Fruit fly (Drosophila melanogaster) whole organism, embryonic: ENCODE measurements around the gene CG9372.

Experiments
- ATbp ChIP-seq: fragments of 200-800 bp; sonication (Bioruptor generic); optimal IDR thresholded peaks from 2 replicates; lab custom pipeline; 2017; ENCODE audit warnings: missing biosample characterization, mild to moderate bottlenecking, missing genetic modification characterization, missing genetic modification reagents
- Antp ChIP-seq: fragments of 200-800 bp; sonication (Bioruptor generic); optimal IDR thresholded peaks from 3 replicates; lab custom pipeline; 2016; ENCODE audit warnings: missing biosample characterization, missing genetic modification characterization
- CG10543 ChIP-seq: fragments of 200-800 bp; sonication (Bioruptor generic); optimal IDR thresholded peaks from 3 replicates; lab custom pipeline; 2017; ENCODE audit warnings: missing biosample characterization, mild to moderate bottlenecking, missing genetic modification characterization, moderate library complexity
- CG11456 ChIP-seq: fragments of 200-800 bp; sonication (Bioruptor generic); IDR thresholded peaks from 3 replicates; pipeline ENCODE4 v1.3.6; 2022; ENCODE audit warnings: missing biosample characterization, missing genetic modification characterization
- CG12071 ChIP-seq: fragments of 200-800 bp; sonication (Bioruptor generic); optimal IDR thresholded peaks from 3 replicates; lab custom pipeline; 2018; ENCODE audit warnings: missing biosample characterization, mild to moderate bottlenecking, missing genetic modification characterization
- CG12104 ChIP-seq: fragments of 200-800 bp; sonication (Bioruptor generic); optimal IDR thresholded peaks from 3 replicates; lab custom pipeline; 2016; ENCODE audit warnings: missing biosample characterization, missing genetic modification characterization
- CG15011 ChIP-seq: fragments of 200-800 bp; sonication (Bioruptor generic); optimal IDR thresholded peaks from 3 replicates; lab custom pipeline; 2018; ENCODE audit warnings: missing biosample characterization, mild to moderate bottlenecking, missing genetic modification characterization
- CG16813 ChIP-seq: fragments of 200-800 bp; sonication (Bioruptor generic); IDR thresholded peaks from 3 replicates; pipeline ENCODE4 v1.3.6; 2022; ENCODE audit warnings: missing biosample characterization, missing genetic modification characterization; ENCODE audit not compliant: partially characterized antibody
- CG16815 ChIP-seq: fragments of 200-800 bp; sonication (Bioruptor generic); optimal IDR thresholded peaks from 3 replicates; lab custom pipeline; 2017; ENCODE audit warnings: missing biosample characterization, mild to moderate bottlenecking, missing genetic modification characterization
- CG1792 ChIP-seq: fragments of 200-800 bp; sonication (Bioruptor generic); optimal IDR thresholded peaks from 2 replicates; lab custom pipeline; 2016; ENCODE audit warnings: missing biosample characterization, missing genetic modification characterization
- CG31441 ChIP-seq: fragments of 200-800 bp; sonication (Bioruptor generic); IDR thresholded peaks from 2 replicates; pipeline ENCODE4 v1.3.6; 2022; ENCODE audit warnings: missing biosample characterization, missing genetic modification characterization
- CG32532 ChIP-seq: fragments of 200-800 bp; sonication (Bioruptor generic); IDR thresholded peaks from 2 replicates; pipeline ENCODE4 v1.3.6; 2022; ENCODE audit warnings: missing biosample characterization, missing genetic modification characterization
- CG4820 ChIP-seq: fragments of 200-800 bp; sonication (Bioruptor generic); optimal IDR thresholded peaks from 3 replicates; lab custom pipeline; 2016; ENCODE audit warnings: missing biosample characterization, missing genetic modification characterization
- CG6175 ChIP-seq: fragments of 200-800 bp; sonication (Bioruptor generic); IDR thresholded peaks from 3 replicates; pipeline ENCODE4 v1.3.6; 2022; ENCODE audit warnings: missing biosample characterization, missing genetic modification characterization
- CG7556 ChIP-seq: fragments of 200-800 bp; sonication (Bioruptor generic); optimal IDR thresholded peaks from 2 replicates; lab custom pipeline; 2017; ENCODE audit warnings: missing biosample characterization, mild to moderate bottlenecking, missing genetic modification characterization
- CG8388 ChIP-seq: fragments of 200-800 bp; sonication (Bioruptor generic); optimal IDR thresholded peaks from 2 replicates; lab custom pipeline; 2019; ENCODE audit warnings: missing biosample characterization, mild to moderate bottlenecking, missing genetic modification characterization, moderate library complexity
- CG8924 ChIP-seq: fragments of 200-800 bp; optimal IDR thresholded peaks from 3 replicates; lab custom pipeline; 2019; ENCODE audit warnings: missing biosample characterization, mild to moderate bottlenecking, missing genetic modification characterization, moderate library complexity
- CG9215 ChIP-seq: fragments of 200-800 bp; sonication (Bioruptor generic); IDR thresholded peaks from 2 replicates; pipeline ENCODE4 v1.3.6; 2022; ENCODE audit warnings: missing biosample characterization, missing genetic modification characterization
- CG9609 ChIP-seq: fragments of 200-800 bp; sonication (Bioruptor generic); optimal IDR thresholded peaks from 3 replicates; lab custom pipeline; 2016; ENCODE audit warnings: missing biosample characterization, missing genetic modification characterization
- CoRest ChIP-seq: fragments of 200-800 bp; sonication (Bioruptor generic); optimal IDR thresholded peaks from 3 replicates; lab custom pipeline; 2018; ENCODE audit warnings: missing biosample characterization, mild to moderate bottlenecking, missing genetic modification characterization, moderate library complexity
- D19B ChIP-seq: fragments of 200-800 bp; sonication (Bioruptor generic); optimal IDR thresholded peaks from 2 replicates; lab custom pipeline; 2017; ENCODE audit warnings: missing biosample characterization, mild to moderate bottlenecking, missing genetic modification characterization
- Doc3 ChIP-seq: fragments of 200-800 bp; sonication (Bioruptor generic); IDR thresholded peaks from 3 replicates; pipeline ENCODE4 v1.3.6; 2022; ENCODE audit warnings: missing biosample characterization, missing genetic modification characterization; ENCODE audit not compliant: partially characterized antibody
- Dref ChIP-seq: fragments of 200-800 bp; sonication (Bioruptor generic); IDR thresholded peaks from 2 replicates; pipeline ENCODE4 v1.3.6; 2022; ENCODE audit warnings: missing biosample characterization, missing genetic modification characterization
- Eip74EF ChIP-seq, 2 experiments: fragments of 200-800 bp in 1 of 2; fragments of >200 bp in 1 of 2; sonication (Bioruptor generic) in 1 of 2; optimal IDR thresholded peaks; 2 replicates each; lab custom pipeline; 2017 to 2019; ENCODE audit warnings: missing biosample characterization in 2 of 2, missing genetic modification characterization in 2 of 2, mild to moderate bottlenecking in 1 of 2, moderate library complexity in 1 of 2
- HmgZ ChIP-seq: fragments of 200-800 bp; sonication (Bioruptor generic); optimal IDR thresholded peaks from 2 replicates; lab custom pipeline; 2018; ENCODE audit warnings: missing biosample characterization, mild to moderate bottlenecking, missing genetic modification characterization
- Lim3 ChIP-seq: fragments of 200-800 bp; sonication (Bioruptor generic); IDR thresholded peaks from 2 replicates; pipeline ENCODE4 v1.3.6; 2022; ENCODE audit warnings: missing biosample characterization, missing genetic modification characterization
- Lpt ChIP-seq: fragments of >200 bp; optimal IDR thresholded peaks from 2 replicates; lab custom pipeline; 2018; ENCODE audit warnings: missing biosample characterization, missing genetic modification characterization
- MBD-R2 ChIP-seq: fragments of 200-800 bp; sonication (Bioruptor generic); IDR thresholded peaks from 2 replicates; pipeline ENCODE4 v1.3.6; 2022; ENCODE audit warnings: missing biosample characterization, missing genetic modification characterization
- Myb ChIP-seq: fragments of 200-800 bp; sonication (Bioruptor generic); optimal IDR thresholded peaks from 2 replicates; lab custom pipeline; 2016; ENCODE audit warnings: missing biosample characterization, missing genetic modification characterization
- NFAT ChIP-seq: fragments of 200-800 bp; sonication (Bioruptor generic); IDR thresholded peaks from 2 replicates; pipeline ENCODE4 v1.3.6; 2022; ENCODE audit warnings: missing biosample characterization, missing genetic modification characterization
- Opbp ChIP-seq: fragments of 200-800 bp; sonication (Bioruptor generic); IDR thresholded peaks from 3 replicates; pipeline ENCODE4 v1.3.6; 2022; ENCODE audit warnings: missing biosample characterization, missing genetic modification characterization; ENCODE audit not compliant: partially characterized antibody
- Six4 ChIP-seq: fragments of 200-800 bp; sonication (Bioruptor generic); optimal IDR thresholded peaks from 2 replicates; lab custom pipeline; 2016; ENCODE audit warnings: missing biosample characterization, missing genetic modification characterization
- ara ChIP-seq: fragments of 200-800 bp; sonication (Bioruptor generic); IDR thresholded peaks from 2 replicates; pipeline ENCODE4 v1.3.6; 2022; ENCODE audit warnings: missing biosample characterization, missing genetic modification characterization
- bcd ChIP-seq: fragments of 200-800 bp; sonication (Bioruptor generic); optimal IDR thresholded peaks from 2 replicates; lab custom pipeline; 2017; ENCODE audit warnings: missing biosample characterization, mild to moderate bottlenecking, missing genetic modification characterization
- cas ChIP-seq: fragments of 200-800 bp; sonication (Bioruptor generic); IDR thresholded peaks from 2 replicates; pipeline ENCODE4 v1.3.6; 2022; ENCODE audit warnings: missing biosample characterization, missing genetic modification characterization
- eve ChIP-seq, 2 experiments: fragments of >200 bp; optimal IDR thresholded peaks; 2 replicates each; lab custom pipeline; 2017; ENCODE audit warnings: missing biosample characterization in 2 of 2, missing genetic modification characterization in 2 of 2
- fd102C ChIP-seq: fragments of 200-800 bp; sonication (Bioruptor generic); optimal IDR thresholded peaks from 2 replicates; lab custom pipeline; 2018; ENCODE audit warnings: missing biosample characterization, mild to moderate bottlenecking, missing genetic modification characterization, moderate library complexity
- gce ChIP-seq: fragments of 200-800 bp; sonication (Bioruptor generic); IDR thresholded peaks from 3 replicates; pipeline ENCODE4 v1.3.6; 2022; ENCODE audit warnings: missing biosample characterization, missing genetic modification characterization
- gcm2 ChIP-seq: fragments of 200-800 bp; sonication (Bioruptor generic); optimal IDR thresholded peaks from 2 replicates; lab custom pipeline; 2016; ENCODE audit warnings: missing biosample characterization, missing genetic modification characterization
- grau ChIP-seq: fragments of 200-800 bp; optimal IDR thresholded peaks from 3 replicates; lab custom pipeline; 2019; ENCODE audit warnings: missing biosample characterization, mild to moderate bottlenecking, missing genetic modification characterization, moderate library complexity
- inv ChIP-seq: fragments of 200-800 bp; sonication (Bioruptor generic); IDR thresholded peaks from 2 replicates; pipeline ENCODE4 v1.3.6; 2022; ENCODE audit warnings: missing biosample characterization, missing genetic modification characterization; ENCODE audit not compliant: partially characterized antibody
- kay ChIP-seq: fragments of 200-800 bp; sonication (Bioruptor generic); optimal IDR thresholded peaks from 2 replicates; lab custom pipeline; 2016; ENCODE audit warnings: missing biosample characterization, missing genetic modification characterization
- lmd ChIP-seq: fragments of 200-800 bp; sonication (Bioruptor generic); IDR thresholded peaks from 2 replicates; pipeline ENCODE4 v1.3.6; 2022; ENCODE audit warnings: missing biosample characterization, missing genetic modification characterization
- lov ChIP-seq, 2 experiments: fragments of 200-800 bp in 1 of 2; fragments of >200 bp in 1 of 2; sonication (Bioruptor generic) in 1 of 2; IDR thresholded peaks in 1 of 2; optimal IDR thresholded peaks in 1 of 2; 2 replicates in 1 of 2; 3 replicates in 1 of 2; pipeline versions ENCODE4 v1.3.6 to Lab custom; 2017 to 2022; ENCODE audit warnings: missing biosample characterization in 1 of 2, missing genetic modification characterization in 1 of 2
- pros ChIP-seq: fragments of 200-800 bp; sonication (Bioruptor generic); optimal IDR thresholded peaks from 3 replicates; lab custom pipeline; 2019; ENCODE audit warnings: missing biosample characterization, mild to moderate bottlenecking, missing genetic modification characterization, moderate library complexity
- pzg ChIP-seq: fragments of 200-800 bp; sonication (Bioruptor generic); optimal IDR thresholded peaks from 3 replicates; lab custom pipeline; 2018; ENCODE audit warnings: missing biosample characterization, mild to moderate bottlenecking, missing genetic modification characterization, moderate library complexity
- schlank ChIP-seq: fragments of 200-800 bp; sonication (Bioruptor generic); optimal IDR thresholded peaks from 2 replicates; lab custom pipeline; 2018; ENCODE audit warnings: missing biosample characterization, mild to moderate bottlenecking, missing genetic modification characterization
- stwl ChIP-seq: fragments of 200-800 bp; sonication (Bioruptor generic); optimal IDR thresholded peaks from 3 replicates; lab custom pipeline; 2018; ENCODE audit warnings: missing biosample characterization, mild to moderate bottlenecking, missing genetic modification characterization, moderate library complexity
- tin ChIP-seq: fragments of 200-800 bp; sonication (Bioruptor generic); optimal IDR thresholded peaks from 3 replicates; lab custom pipeline; 2016; ENCODE audit warnings: missing biosample characterization, missing genetic modification characterization
- vfl ChIP-seq: fragments of 200-800 bp; sonication (Bioruptor generic); optimal IDR thresholded peaks from 2 replicates; lab custom pipeline; 2016; ENCODE audit warnings: missing biosample characterization, missing genetic modification characterization
- zen ChIP-seq: fragments of 200-800 bp; sonication (Bioruptor generic); optimal IDR thresholded peaks from 3 replicates; lab custom pipeline; 2018; ENCODE audit warnings: missing biosample characterization, mild to moderate bottlenecking, missing genetic modification characterization, moderate library complexity

Gene CG9372

dm6 chr3L:19556738-19557137 lies 49.3 kb upstream of the CG9372 start (continued):
- TF ChIP-seq CG16813: no peak
- no peak for TF ChIP-seq fd102C (GFP tag; lab: Kevin White, UChicago)
- TF ChIP-seq CG32532 (GFP tag; lab: Robert Waterston, UW): no peak
- no peak for TF ChIP-seq HmgZ (tag; lab: Kevin White, UChicago)
- no peak for TF ChIP-seq CoRest (tag; lab: Kevin White, UChicago)
- TF ChIP-seq D19B (GFP tag; lab: Kevin White, UChicago): no peak
- TF ChIP-seq Doc3 (GFP tag; lab: Robert Waterston, UW): no peak
- TF ChIP-seq CG9215 (GFP tag; lab: Robert Waterston, UW): no peak
- 0 out of 3 replicates have a peak, but pooled peaks have one; percentile 21 for TF ChIP-seq CG6175 (GFP tag; lab: Robert Waterston, UW)
- no peak for TF ChIP-seq lov (optimal IDR thresholded peaks at IDR 0.05; lab: Kevin White, UChicago)
- TF ChIP-seq lov (GFP tag; IDR thresholded peaks at IDR 0.05; lab: Robert Waterston, UW): no peak
- no peak for TF ChIP-seq gcm2 (GFP tag; lab: Kevin White, UChicago)
- TF ChIP-seq tin (GFP tag; lab: Kevin White, UChicago): no peak
- no peak for TF ChIP-seq CG1792 (GFP tag; lab: Kevin White, UChicago)
- TF ChIP-seq bcd: no peak
- TF ChIP-seq CG8388 (GFP tag; lab: Kevin White, UChicago): no peak
- no peak for TF ChIP-seq Lim3
- no peak for TF ChIP-seq CG15011 (GFP tag; lab: Kevin White, UChicago)
- TF ChIP-seq CG4820 (GFP tag; lab: Kevin White, UChicago): no peak
- TF ChIP-seq schlank (tag; lab: Kevin White, UChicago): no peak
- no peak for TF ChIP-seq CG8924 (tag; lab: Kevin White, UChicago)
- TF ChIP-seq stwl (tag; lab: Kevin White, UChicago): no peak
- no peak for TF ChIP-seq Myb (GFP tag; lab: Kevin White, UChicago)
- no peak for TF ChIP-seq Dref
- no peak for TF ChIP-seq cas (GFP tag; lab: Robert Waterston, UW)
- TF ChIP-seq MBD-R2: no peak
- TF ChIP-seq grau (tag; lab: Kevin White, UChicago): no peak
- peak; percentile 28; the same call in 1 of the 2 replicates for TF ChIP-seq ara (GFP tag; lab: Robert Waterston, UW)
- no peak for TF ChIP-seq CG7556 (GFP tag; lab: Kevin White, UChicago)
- no peak for TF ChIP-seq inv (GFP tag; lab: Robert Waterston, UW)
- no peak for TF ChIP-seq Six4
- no peak for TF ChIP-seq CG12071
- no peak for TF ChIP-seq pzg (GFP tag; lab: Kevin White, UChicago)
- peak; percentile 46 for TF ChIP-seq zen (tag; lab: Kevin White, UChicago)
- peak; percentile 44 for TF ChIP-seq CG10543 (GFP tag; lab: Kevin White, UChicago)
- TF ChIP-seq vfl (GFP tag; lab: Kevin White, UChicago): peak; percentile 46
- no peak for TF ChIP-seq CG16815 (GFP tag; lab: Kevin White, UChicago)
- TF ChIP-seq Antp (GFP tag; lab: Kevin White, UChicago): no peak
- no peak for TF ChIP-seq lmd (GFP tag; lab: Robert Waterston, UW)
- no peak for TF ChIP-seq CG31441 (GFP tag; lab: Robert Waterston, UW)
- TF ChIP-seq eve (GFP tag; optimal IDR thresholded peaks at IDR 0.05; lab: Kevin White, UChicago): no peak
- TF ChIP-seq Opbp (GFP tag; lab: Robert Waterston, UW): 0 out of 3 replicates have a peak, but pooled peaks have one; percentile 25
- peak; percentile 52 for TF ChIP-seq pros (GFP tag; lab: Kevin White, UChicago)
- no peak for TF ChIP-seq Eip74EF (GFP tag; optimal IDR thresholded peaks at IDR 0.05; lab: Kevin White, UChicago)
- TF ChIP-seq ATbp (GFP tag; lab: Kevin White, UChicago): no peak
- no peak for TF ChIP-seq CG9609 (GFP tag; lab: Kevin White, UChicago)
- no peak for TF ChIP-seq kay (GFP tag; lab: Kevin White, UChicago)
- no peak for TF ChIP-seq NFAT (GFP tag; lab: Robert Waterston, UW)
- TF ChIP-seq Lpt (GFP tag; lab: Kevin White, UChicago): peak; percentile 42
- TF ChIP-seq CG12104 (GFP tag; lab: Kevin White, UChicago): no peak
- TF ChIP-seq gce: no peak
- no peak for TF ChIP-seq CG11456 (GFP tag; lab: Robert Waterston, UW)
